Fruit fly (Drosophila melanogaster): ENCODE results near the gene dunk.
A peak's percentile ranks its signal among the peaks of the same experiment; 100 is the strongest.

dunk gene

dm6 chr2L:22151323-22151722 is at the start of gene dunk:
TSS of gene dunk (plus strand) at chr2L:22151623.
- TF ChIP-seq tj (GFP tag; optimal IDR thresholded peaks at IDR 0.05) (no peak), toe (GFP tag; optimal IDR thresholded peaks at IDR 0.05) (no peak), pad (GFP tag; optimal IDR thresholded peaks at IDR 0.05) (no peak), CG1620 (GFP tag; optimal IDR thresholded peaks at IDR 0.05) (no peak), CG7101 (tag; optimal IDR thresholded peaks at IDR 0.05) (no peak), CG5204 (GFP tag; optimal IDR thresholded peaks at IDR 0.05) (no peak), CG33017 (tag; optimal IDR thresholded peaks at IDR 0.05) (no peak), bab1 (GFP tag; optimal IDR thresholded peaks at IDR 0.05) (no peak), Mnt (GFP tag; optimal IDR thresholded peaks at IDR 0.05) (no peak), CG12768 (GFP tag; optimal IDR thresholded peaks at IDR 0.05) (no peak), CG14711 (tag; optimal IDR thresholded peaks at IDR 0.05) (no peak), CG7045 (GFP tag; optimal IDR thresholded peaks at IDR 0.05) (no peak)

- TF ChIP-seq CG5204 (GFP tag; optimal IDR thresholded peaks at IDR 0.05): no peak
- no peak for TF ChIP-seq Mnt (GFP tag; optimal IDR thresholded peaks at IDR 0.05)
- no peak for TF ChIP-seq ovo (GFP tag; optimal IDR thresholded peaks at IDR 0.05)
- TF ChIP-seq cic (GFP tag; optimal IDR thresholded peaks at IDR 0.05): no peak
- TF ChIP-seq CG14711 (tag; optimal IDR thresholded peaks at IDR 0.05): no peak
- TF ChIP-seq CG33017 (tag; optimal IDR thresholded peaks at IDR 0.05): no peak
- TF ChIP-seq Crg-1 (GFP tag; optimal IDR thresholded peaks at IDR 0.05): no peak
- no peak for TF ChIP-seq Clk (GFP tag; optimal IDR thresholded peaks at IDR 0.05)
- no peak for TF ChIP-seq tj (GFP tag; optimal IDR thresholded peaks at IDR 0.05)
- no peak for TF ChIP-seq CG1620 (GFP tag; optimal IDR thresholded peaks at IDR 0.05)
- TF ChIP-seq kay (GFP tag; ENCODE audit: borderline replicate concordance): no peak
- TF ChIP-seq CG7101 (tag; optimal IDR thresholded peaks at IDR 0.05): no peak
- no peak for TF ChIP-seq CG11617 (GFP tag; optimal IDR thresholded peaks at IDR 0.05)
- no peak for TF ChIP-seq bab1 (GFP tag; optimal IDR thresholded peaks at IDR 0.05)
- no peak for TF ChIP-seq cnc (optimal IDR thresholded peaks at IDR 0.05)
- TF ChIP-seq CG7045 (GFP tag; optimal IDR thresholded peaks at IDR 0.05): no peak
- no peak for TF ChIP-seq CG12768 (GFP tag; optimal IDR thresholded peaks at IDR 0.05)
- no peak for TF ChIP-seq toe (GFP tag; optimal IDR thresholded peaks at IDR 0.05)
- no peak for TF ChIP-seq Hr96 (GFP tag; optimal IDR thresholded peaks at IDR 0.05)
Measured at dm6 chr2L:22104301-22104700, 47.1 kb upstream of the dunk start, which contains the start of gene tplus3b. TSS of gene tplus3b (minus strand) at chr2L:22104401.

dm6 chr2L:22105412-22105811 is 46.0 kb upstream of the dunk start, which contains the start of gene CG15219:
TSS of gene CG15219 (minus strand) at chr2L:22105512.
- TF ChIP-seq CG11617 (GFP tag; optimal IDR thresholded peaks at IDR 0.05): no peak
- TF ChIP-seq Clk (GFP tag; optimal IDR thresholded peaks at IDR 0.05): no peak
- TF ChIP-seq pad (GFP tag; optimal IDR thresholded peaks at IDR 0.05): no peak
- no peak for TF ChIP-seq kay (GFP tag; ENCODE audit: borderline replicate concordance)

- TF ChIP-seq Hr96 (GFP tag; optimal IDR thresholded peaks at IDR 0.05) (no peak), bab1 (GFP tag; optimal IDR thresholded peaks at IDR 0.05) (no peak), cnc (optimal IDR thresholded peaks at IDR 0.05) (no peak), cic (GFP tag; optimal IDR thresholded peaks at IDR 0.05) (no peak)
Measured at dm6 chr2L:22107204-22107603, 44.2 kb upstream of the dunk start, which contains the start of gene CG10834. TSS of gene CG10834 (minus strand) at chr2L:22107304.

dm6 chr2L:22108664-22109063 is 42.8 kb upstream of the dunk start, which contains the start of gene CG6675:
TSS of gene CG6675 (plus strand) at chr2L:22108964.
- TF ChIP-seq kay (GFP tag; ENCODE audit: borderline replicate concordance) (peak; percentile 59), cnc (optimal IDR thresholded peaks at IDR 0.05) (no peak), CG7045 (GFP tag; optimal IDR thresholded peaks at IDR 0.05) (peak; percentile 43), bab1 (GFP tag; optimal IDR thresholded peaks at IDR 0.05) (no peak), CG5204 (GFP tag; optimal IDR thresholded peaks at IDR 0.05) (peak; percentile 20), pad (GFP tag; optimal IDR thresholded peaks at IDR 0.05) (no peak)

- TF ChIP-seq CG7101 (tag; optimal IDR thresholded peaks at IDR 0.05) (no peak), cic (GFP tag; optimal IDR thresholded peaks at IDR 0.05) (no peak), CG1620 (GFP tag; optimal IDR thresholded peaks at IDR 0.05) (no peak), ovo (GFP tag; optimal IDR thresholded peaks at IDR 0.05) (no peak), tj (GFP tag; optimal IDR thresholded peaks at IDR 0.05) (no peak), kay (GFP tag; ENCODE audit: borderline replicate concordance) (no peak), cnc (optimal IDR thresholded peaks at IDR 0.05) (no peak), pad (GFP tag; optimal IDR thresholded peaks at IDR 0.05) (no peak), CG7045 (GFP tag; optimal IDR thresholded peaks at IDR 0.05) (no peak)
Measured at dm6 chr2L:22120871-22121388, 30.5 kb upstream of the dunk start, which contains the start of gene CG3651. TSS of gene CG3651 (plus strand) at chr2L:22121338.

dm6 chr2L:22121651-22122165 is 29.7 kb upstream of the dunk start:
- TF ChIP-seq CG1620 (GFP tag; optimal IDR thresholded peaks at IDR 0.05): peak; percentile 28
- TF ChIP-seq ovo (GFP tag; optimal IDR thresholded peaks at IDR 0.05): peak; percentile 67
- no peak for TF ChIP-seq bab1 (GFP tag; optimal IDR thresholded peaks at IDR 0.05)
- TF ChIP-seq Hr96 (GFP tag; optimal IDR thresholded peaks at IDR 0.05): peak; percentile 3

Data from whole organism, adult.